Worm (Caenorhabditis elegans) whole organism, L2 larva: ENCODE measurements around the gene clec-212.

Source experiments
- C34F6.9 ChIP-seq: fragments of 150-350 bp; optimal IDR thresholded peaks from 2 replicates; lab custom pipeline; 2014; ENCODE audit warnings: missing biosample characterization, missing genetic modification characterization
- F13H6.1 ChIP-seq: sonication (generic microtip); optimal IDR thresholded peaks from 2 replicates; lab custom pipeline; 2016; ENCODE audit warnings: missing genetic modification characterization, missing compliant biosample characterization
- R02D3.7 ChIP-seq: fragments of 150-350 bp; optimal IDR thresholded peaks from 2 replicates; lab custom pipeline; 2014; ENCODE audit warnings: missing biosample characterization, missing genetic modification characterization
- alr-1 ChIP-seq: fragments of 150-350 bp; optimal IDR thresholded peaks from 2 replicates; lab custom pipeline; 2014; ENCODE audit warnings: missing biosample characterization, missing genetic modification characterization
- ama-1 ChIP-seq: fragments of 150-350 bp; optimal IDR thresholded peaks from 2 replicates; lab custom pipeline; 2018; ENCODE audit warnings: inconsistent platforms
- blmp-1 ChIP-seq: sonication (generic microtip); optimal IDR thresholded peaks from 2 replicates; lab custom pipeline; 2017; ENCODE audit warnings: missing genetic modification characterization, mild to moderate bottlenecking, missing compliant biosample characterization, antibody characterized with exemption, moderate library complexity; ENCODE audit not compliant: insufficient read depth
- ceh-16 ChIP-seq: fragments of 150-350 bp; optimal IDR thresholded peaks from 2 replicates; lab custom pipeline; 2014; ENCODE audit warnings: missing biosample characterization, missing genetic modification characterization
- crh-2 ChIP-seq: sonication (generic microtip); optimal IDR thresholded peaks from 2 replicates; lab custom pipeline; 2017; ENCODE audit warnings: missing biosample characterization, missing genetic modification characterization
- dmd-4 ChIP-seq: sonication (generic microtip); optimal IDR thresholded peaks from 2 replicates; lab custom pipeline; 2017; ENCODE audit warnings: missing biosample characterization, missing genetic modification characterization
- egl-27 ChIP-seq: sonication (generic microtip); optimal IDR thresholded peaks from 3 replicates; lab custom pipeline; 2017; ENCODE audit warnings: missing biosample characterization, missing genetic modification reagents, missing genetic modification characterization
- elt-1 ChIP-seq: fragments of 150-350 bp; optimal IDR thresholded peaks from 2 replicates; lab custom pipeline; 2014; ENCODE audit warnings: missing biosample characterization, missing genetic modification characterization
- fos-1 ChIP-seq: fragments of 150-350 bp; optimal IDR thresholded peaks from 2 replicates; lab custom pipeline; 2014; ENCODE audit warnings: missing biosample characterization, missing genetic modification characterization
- lin-11 ChIP-seq: fragments of 150-350 bp; sonication (generic microtip); optimal IDR thresholded peaks from 2 replicates; lab custom pipeline; 2014; ENCODE audit warnings: missing biosample characterization, missing genetic modification characterization, inconsistent platforms, mixed read lengths
- lin-13 ChIP-seq: fragments of 150-350 bp; optimal IDR thresholded peaks from 2 replicates; lab custom pipeline; 2014; ENCODE audit warnings: missing biosample characterization, missing genetic modification reagents, missing genetic modification characterization
- lin-39 ChIP-seq: fragments of 150-350 bp; optimal IDR thresholded peaks from 2 replicates; lab custom pipeline; 2014; ENCODE audit warnings: missing biosample characterization, missing genetic modification reagents, missing genetic modification characterization
- lsy-2 ChIP-seq, 2 experiments: fragments of 150-350 bp in 1 of 2; sonication (generic microtip) in 1 of 2; optimal IDR thresholded peaks; 2 replicates each; lab custom pipeline; 2014 to 2017; ENCODE audit warnings: missing biosample characterization in 2 of 2, missing genetic modification characterization in 2 of 2
- mab-5 ChIP-seq: fragments of 150-350 bp; optimal IDR thresholded peaks from 2 replicates; lab custom pipeline; 2014; ENCODE audit warnings: missing biosample characterization, missing genetic modification characterization
- mdl-1 ChIP-seq, 2 experiments: fragments of 150-350 bp in 1 of 2; sonication (generic microtip) in 1 of 2; optimal IDR thresholded peaks; 2 replicates each; lab custom pipeline; 2017; ENCODE audit warnings: missing biosample characterization in 2 of 2, missing genetic modification characterization in 2 of 2
- nhr-10 ChIP-seq: sonication (generic microtip); optimal IDR thresholded peaks from 2 replicates; lab custom pipeline; 2017; ENCODE audit warnings: missing biosample characterization, missing genetic modification characterization
- nhr-12 ChIP-seq: fragments of 150-350 bp; optimal IDR thresholded peaks from 2 replicates; lab custom pipeline; 2014; ENCODE audit warnings: missing biosample characterization, missing genetic modification characterization
- nhr-21 ChIP-seq: fragments of 150-350 bp; optimal IDR thresholded peaks from 2 replicates; lab custom pipeline; 2014; ENCODE audit warnings: missing biosample characterization, missing genetic modification characterization
- nhr-23 ChIP-seq: fragments of 150-350 bp; optimal IDR thresholded peaks from 2 replicates; lab custom pipeline; 2014; ENCODE audit warnings: missing biosample characterization, missing genetic modification reagents, missing genetic modification characterization
- nhr-237 ChIP-seq: fragments of 150-350 bp; optimal IDR thresholded peaks from 2 replicates; lab custom pipeline; 2014; ENCODE audit warnings: missing biosample characterization, missing genetic modification characterization
- nhr-25 ChIP-seq: fragments of 150-350 bp; sonication (generic microtip); optimal IDR thresholded peaks from 3 replicates; lab custom pipeline; 2014; ENCODE audit warnings: missing biosample characterization, missing genetic modification characterization
- nhr-6 ChIP-seq: fragments of 150-350 bp; optimal IDR thresholded peaks from 2 replicates; lab custom pipeline; 2014; ENCODE audit warnings: missing biosample characterization, missing genetic modification characterization
- peb-1 ChIP-seq: fragments of 150-350 bp; optimal IDR thresholded peaks from 2 replicates; lab custom pipeline; 2014; ENCODE audit warnings: missing biosample characterization, missing genetic modification characterization
- sem-4 ChIP-seq: fragments of 150-350 bp; optimal IDR thresholded peaks from 2 replicates; lab custom pipeline; 2014; ENCODE audit warnings: missing biosample characterization, missing genetic modification reagents, missing genetic modification characterization
- skn-1 ChIP-seq: sonication (generic microtip); optimal IDR thresholded peaks from 2 replicates; lab custom pipeline; 2017; ENCODE audit warnings: missing biosample characterization, missing genetic modification characterization
- sma-3 ChIP-seq: sonication (generic microtip); optimal IDR thresholded peaks from 2 replicates; lab custom pipeline; 2016; ENCODE audit warnings: missing genetic modification reagents, missing genetic modification characterization, missing compliant biosample characterization
- sma-9 ChIP-seq, 2 experiments: fragments of 150-350 bp in 1 of 2; sonication (generic microtip) in 1 of 2; optimal IDR thresholded peaks; 2 replicates each; lab custom pipeline; 2014 to 2016; ENCODE audit warnings: missing genetic modification characterization in 2 of 2, mild to moderate bottlenecking in 1 of 2, missing biosample characterization in 1 of 2, missing compliant biosample characterization in 1 of 2, missing genetic modification reagents in 1 of 2, moderate library complexity in 1 of 2
- snpc-4 ChIP-seq: fragments of 150-350 bp; optimal IDR thresholded peaks from 2 replicates; lab custom pipeline; 2014; ENCODE audit warnings: missing biosample characterization, missing genetic modification characterization
- unc-55 ChIP-seq: fragments of 150-350 bp; sonication (generic microtip); optimal IDR thresholded peaks from 3 replicates; lab custom pipeline; 2014; ENCODE audit warnings: missing biosample characterization, missing genetic modification reagents, missing genetic modification characterization
- zag-1 ChIP-seq: fragments of 150-350 bp; optimal IDR thresholded peaks from 2 replicates; lab custom pipeline; 2014; ENCODE audit warnings: missing biosample characterization, missing genetic modification characterization
- ztf-1 ChIP-seq: fragments of 200-800 bp; sonication (Bioruptor generic); conservative IDR thresholded peaks from 2 replicates; pipeline ENCODE4 v1.3.6; 2022; ENCODE audit warnings: missing genetic modification characterization, missing compliant biosample characterization
- ztf-11 ChIP-seq: sonication (generic microtip); optimal IDR thresholded peaks from 2 replicates; lab custom pipeline; 2017; ENCODE audit warnings: missing biosample characterization, missing genetic modification characterization
- ztf-4 ChIP-seq: fragments of 150-350 bp; optimal IDR thresholded peaks from 2 replicates; lab custom pipeline; 2014; ENCODE audit warnings: missing biosample characterization, missing genetic modification characterization

Gene clec-212

DNA sequence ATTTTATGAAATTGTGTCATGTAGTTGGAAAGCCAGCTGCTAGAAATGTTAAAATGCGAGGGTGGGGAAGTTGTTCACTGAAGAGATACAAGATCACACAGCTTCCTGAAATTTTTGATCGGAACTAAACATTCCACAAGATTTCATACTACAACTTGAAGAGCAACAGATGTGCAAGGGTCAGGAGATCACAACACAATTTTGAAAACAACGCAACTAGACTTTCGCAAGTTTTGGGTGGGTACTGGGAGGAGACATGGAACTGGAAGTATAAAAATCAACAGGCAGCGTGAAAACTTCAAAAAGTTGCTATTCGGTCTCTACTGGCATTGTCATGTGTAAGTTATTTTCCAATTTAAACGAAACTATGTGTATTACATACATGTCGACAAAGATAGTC lies 18.4 kb downstream of the clec-212 start, which contains the start of gene F19F10.3:
Gene F19F10.3, plus strand, starts transcription at position 301 of the 400 bp plus-strand sequence.
- TF ChIP-seq crh-2 (tag; lab: Kevin White, UChicago) (no peak), unc-55 (no peak), egl-27 (tag; lab: Kevin White, UChicago) (no peak), sma-3 (GFP tag; lab: Kevin White, UChicago) (no peak), mab-5 (no peak), mdl-1 (tag; optimal IDR thresholded peaks at IDR 0.05; lab: Kevin White, UChicago) (no peak), peb-1 (tag; lab: Kevin White, UChicago) (no peak), R02D3.7 (no peak), nhr-23 (tag; lab: Kevin White, UChicago) (no peak), nhr-21 (tag; lab: Kevin White, UChicago) (no peak), sem-4 (no peak), sma-9 (GFP tag; optimal IDR thresholded peaks at IDR 0.05; lab: Kevin White, UChicago) (no peak), sma-9 (tag; optimal IDR thresholded peaks at IDR 0.05; lab: Kevin White, UChicago) (no peak)

ce11 chrV:7548017-7548416 lies 22.2 kb downstream of the clec-212 start:
- TF ChIP-seq fos-1 (tag; lab: Kevin White, UChicago) (no peak), sma-9 (GFP tag; optimal IDR thresholded peaks at IDR 0.05; lab: Kevin White, UChicago) (peak; percentile 52), sma-9 (tag; optimal IDR thresholded peaks at IDR 0.05; lab: Kevin White, UChicago) (no peak), C34F6.9 (no peak), nhr-21 (tag; lab: Kevin White, UChicago) (no peak), lin-11 (no peak), F13H6.1 (no peak)

ce11 chrV:7547479-7547878 lies 22.7 kb downstream of the clec-212 start, which contains the start of gene ftn-1:
Gene ftn-1 (minus strand): TSS chrV:7547579.
- no peak for TF ChIP-seq elt-1
- no peak for TF ChIP-seq ama-1 (lab: Kevin White, UChicago)
- TF ChIP-seq mab-5: no peak
- TF ChIP-seq nhr-6 (tag; lab: Kevin White, UChicago): no peak
- no peak for TF ChIP-seq lin-39
- TF ChIP-seq peb-1 (tag; lab: Kevin White, UChicago): no peak
- TF ChIP-seq nhr-12 (tag; lab: Kevin White, UChicago): no peak
- no peak for TF ChIP-seq dmd-4
- no peak for TF ChIP-seq ceh-16
- no peak for TF ChIP-seq lin-11

ce11 chrV:7545187-7545586 lies 25.0 kb downstream of the clec-212 start, which contains the start of the genes C54F6.19 and nhx-3:
Gene C54F6.19 (plus strand): TSS chrV:7545487.
Gene nhx-3 (minus strand): TSS chrV:7545523.
- no peak for TF ChIP-seq ztf-11 (tag; lab: Kevin White, UChicago)
- no peak for TF ChIP-seq ztf-4 (tag; lab: Kevin White, UChicago)
- no peak for TF ChIP-seq zag-1 (tag; lab: Kevin White, UChicago)
- no peak for TF ChIP-seq R02D3.7
- TF ChIP-seq, all 48 proteins: peak for 0

- TF ChIP-seq nhr-21 (tag; lab: Kevin White, UChicago): peak; percentile 69
- TF ChIP-seq snpc-4 (tag; lab: Kevin White, UChicago): no peak
- TF ChIP-seq lsy-2 (tag; optimal IDR thresholded peaks at IDR 0.05; lab: Kevin White, UChicago): no peak
- TF ChIP-seq sma-9 (GFP tag; optimal IDR thresholded peaks at IDR 0.05; lab: Kevin White, UChicago): peak; percentile 2
- no peak for TF ChIP-seq sma-9 (tag; optimal IDR thresholded peaks at IDR 0.05; lab: Kevin White, UChicago)
Measured at ce11 chrV:7543728-7544127, 26.5 kb downstream of the clec-212 start.

DNA sequence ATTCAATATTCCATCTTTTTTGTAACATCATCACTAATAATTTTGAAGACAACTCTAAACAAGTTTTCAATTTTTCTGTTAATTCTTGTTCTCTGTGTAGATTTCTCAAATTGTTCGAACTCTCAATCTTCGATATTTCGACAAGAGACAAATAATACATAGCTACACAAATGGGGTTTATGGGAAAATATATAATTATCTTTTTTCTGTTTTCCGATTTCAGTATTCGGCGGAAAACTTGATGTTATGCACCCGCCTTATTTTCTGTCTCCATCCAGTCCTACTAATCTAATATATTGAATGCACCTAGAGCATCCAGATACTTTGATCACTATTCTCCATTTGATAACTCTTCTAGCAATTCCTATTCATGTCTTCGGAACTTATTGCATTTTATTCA lies 31.2 kb downstream of the clec-212 start, which contains the start of gene srh-268:
Gene srh-268, plus strand, starts transcription at position 301 of the 400 bp plus-strand sequence.
- TF ChIP-seq F13H6.1 (no peak), blmp-1 (tag; lab: Kevin White, UChicago) (no peak), lin-39 (no peak), ztf-1 (GFP tag; lab: Robert Waterston, UW) (no peak), ztf-11 (tag; lab: Kevin White, UChicago) (no peak), nhr-6 (tag; lab: Kevin White, UChicago) (no peak), nhr-237 (tag; lab: Kevin White, UChicago) (no peak), mab-5 (no peak), ceh-16 (no peak), nhr-10 (tag; lab: Kevin White, UChicago) (no peak), fos-1 (tag; lab: Kevin White, UChicago) (no peak), nhr-12 (tag; lab: Kevin White, UChicago) (no peak), skn-1 (tag; lab: Kevin White, UChicago) (no peak), lin-13 (GFP tag; lab: Kevin White, UChicago) (no peak), nhr-25 (tag; lab: Kevin White, UChicago) (no peak), ama-1 (lab: Kevin White, UChicago) (no peak), alr-1 (tag; lab: Kevin White, UChicago) (no peak)
